ENCODE assay signal across 1 fruit fly cellular context in genomic region chr2L:1072184-1072583, dm6.
TF ChIP-seq lines count a peak whose summit lies in the region.

No protein-coding gene starts in this region.

TF ChIP-seq in whole organism, embryonic, 481 proteins besides CTCF, POLR2A, EP300 and RAD21 (continued from another document and continues in another):
- TF ChIP-seq CG11695 (GFP tag; IDR thresholded peaks at IDR 0.05; lab: Robert Waterston, UW) (peak; percentile 93), CG12391 (tag; optimal IDR thresholded peaks at IDR 0.05; lab: Kevin White, UChicago) (peak; percentile 80), CG17186 (GFP tag; optimal IDR thresholded peaks at IDR 0.05; lab: Kevin White, UChicago) (peak; percentile 93), CG15269 (tag; optimal IDR thresholded peaks at IDR 0.05; lab: Kevin White, UChicago) (peak; percentile 78), Med (GFP tag; lab: Kevin White, UChicago) (peak; percentile 99), hb (GFP tag; IDR thresholded peaks at IDR 0.05; lab: Robert Waterston, UW; ENCODE audit: partially characterized antibody) (no peak), Dek (tag; optimal IDR thresholded peaks at IDR 0.05; lab: Kevin White, UChicago) (peak; percentile 79), Hand (GFP tag; optimal IDR thresholded peaks at IDR 0.05; lab: Kevin White, UChicago) (peak; percentile 70), knrl (GFP tag; IDR thresholded peaks at IDR 0.05; lab: Robert Waterston, UW; ENCODE audit: partially characterized antibody) (no peak), MESR4 (GFP tag; optimal IDR thresholded peaks at IDR 0.05; lab: Kevin White, UChicago) (peak; percentile 63), prd (optimal IDR thresholded peaks at IDR 0.05; lab: Kevin White, UChicago) (no peak), prd (GFP tag; IDR thresholded peaks at IDR 0.05; lab: Robert Waterston, UW) (peak; percentile 77), CG17385 (GFP tag; optimal IDR thresholded peaks at IDR 0.05; lab: Kevin White, UChicago) (peak; percentile 82), pzg (GFP tag; optimal IDR thresholded peaks at IDR 0.05; lab: Kevin White, UChicago) (peak; percentile 19), CG14710 (tag; optimal IDR thresholded peaks at IDR 0.05; lab: Kevin White, UChicago) (peak; percentile 91), Aef1 (GFP tag; IDR thresholded peaks at IDR 0.05; lab: Robert Waterston, UW) (peak; percentile 43; the same call in 2 of the 3 replicates), CG1602 (GFP tag; optimal IDR thresholded peaks at IDR 0.05; lab: Kevin White, UChicago) (peak; percentile 83), CG16779 (GFP tag; IDR thresholded peaks at IDR 0.05; lab: Robert Waterston, UW) (peak; percentile 82), CG14667 (GFP tag; IDR thresholded peaks at IDR 0.05; lab: Robert Waterston, UW) (peak; percentile 67; the same call in 1 of the 2 replicates), CG6791 (GFP tag; IDR thresholded peaks at IDR 0.05; lab: Robert Waterston, UW; ENCODE audit: partially characterized antibody) (no peak), Ets65A (GFP tag; lab: Kevin White, UChicago) (peak; percentile 95), NFAT (GFP tag; IDR thresholded peaks at IDR 0.05; lab: Robert Waterston, UW) (peak; percentile 81), CG11398 (GFP tag; optimal IDR thresholded peaks at IDR 0.05; lab: Kevin White, UChicago) (peak; percentile 97), CG4404 (GFP tag; IDR thresholded peaks at IDR 0.05; lab: Robert Waterston, UW) (peak; percentile 7; the same call in 1 of the 2 replicates), CG12104 (GFP tag; optimal IDR thresholded peaks at IDR 0.05; lab: Kevin White, UChicago) (peak; percentile 93), Camta (GFP tag; optimal IDR thresholded peaks at IDR 0.05; lab: Kevin White, UChicago) (peak; percentile 96), trh (GFP tag; optimal IDR thresholded peaks at IDR 0.05; lab: Kevin White, UChicago) (peak; percentile 95), Blimp-1 (GFP tag; optimal IDR thresholded peaks at IDR 0.05; lab: Kevin White, UChicago) (peak; percentile 95), Ets97D (GFP tag; optimal IDR thresholded peaks at IDR 0.05; lab: Kevin White, UChicago) (peak; percentile 74), Antp (GFP tag; optimal IDR thresholded peaks at IDR 0.05; lab: Kevin White, UChicago) (peak; percentile 90), CG18262 (tag; optimal IDR thresholded peaks at IDR 0.05; lab: Kevin White, UChicago) (peak; percentile 87), cas (GFP tag; IDR thresholded peaks at IDR 0.05; lab: Robert Waterston, UW) (peak; percentile 45; the same call in 1 of the 2 replicates), CG13894 (tag; optimal IDR thresholded peaks at IDR 0.05; lab: Kevin White, UChicago) (peak; percentile 50), BtbVII (GFP tag; optimal IDR thresholded peaks at IDR 0.05; lab: Kevin White, UChicago) (peak; percentile 95), insv (GFP tag; optimal IDR thresholded peaks at IDR 0.05; lab: Kevin White, UChicago) (peak; percentile 54 to 72), Oaz (GFP tag; IDR thresholded peaks at IDR 0.05; lab: Robert Waterston, UW) (peak; percentile 53; the same call in 1 of the 2 replicates), Mrtf (GFP tag; IDR thresholded peaks at IDR 0.05; lab: Robert Waterston, UW) (peak; percentile 71; the same call in 1 of the 3 replicates), CG12659 (GFP tag; optimal IDR thresholded peaks at IDR 0.05; lab: Kevin White, UChicago) (peak; percentile 94), stwl (tag; optimal IDR thresholded peaks at IDR 0.05; lab: Kevin White, UChicago) (peak; percentile 44), CG2875 (GFP tag; optimal IDR thresholded peaks at IDR 0.05; lab: Kevin White, UChicago) (peak; percentile 99), exex (tag; optimal IDR thresholded peaks at IDR 0.05; lab: Kevin White, UChicago) (peak; percentile 64), rib (GFP tag; IDR thresholded peaks at IDR 0.05; lab: Robert Waterston, UW) (peak; percentile 91), klu (GFP tag; IDR thresholded peaks at IDR 0.05; lab: Robert Waterston, UW) (peak; percentile 76), ftz-f1 (GFP tag; optimal IDR thresholded peaks at IDR 0.05; lab: Kevin White, UChicago) (peak; percentile 45), CG2199 (GFP tag; IDR thresholded peaks at IDR 0.05; lab: Robert Waterston, UW) (peak; percentile 83; the same call in 1 of the 3 replicates), jing (GFP tag; optimal IDR thresholded peaks at IDR 0.05; lab: Kevin White, UChicago) (peak; percentile 79), CG4360 (GFP tag; IDR thresholded peaks at IDR 0.05; lab: Robert Waterston, UW) (peak; percentile 80), Nf-YB (GFP tag; optimal IDR thresholded peaks at IDR 0.05; lab: Kevin White, UChicago) (peak; percentile 79), E2f1 (GFP tag; IDR thresholded peaks at IDR 0.05; lab: Robert Waterston, UW) (peak; percentile 83), seq (GFP tag; IDR thresholded peaks at IDR 0.05; lab: Robert Waterston, UW) (peak; percentile 93), Max (GFP tag; optimal IDR thresholded peaks at IDR 0.05; lab: Kevin White, UChicago) (peak; percentile 91), CkIIα-i1 (GFP tag; IDR thresholded peaks at IDR 0.05; lab: Robert Waterston, UW) (peak; percentile 65; the same call in 1 of the 2 replicates), h (optimal IDR thresholded peaks at IDR 0.05; lab: Kevin White, UChicago) (no peak), Elba2 (GFP tag; optimal IDR thresholded peaks at IDR 0.05; lab: Kevin White, UChicago) (no peak), Hsf (GFP tag; optimal IDR thresholded peaks at IDR 0.05; lab: Kevin White, UChicago) (peak; percentile 81), crp (GFP tag; optimal IDR thresholded peaks at IDR 0.05; lab: Kevin White, UChicago) (peak in 1 of 2 experiments; percentile 59), CG11085 (GFP tag; IDR thresholded peaks at IDR 0.05; lab: Robert Waterston, UW) (peak; percentile 80), trem (tag; optimal IDR thresholded peaks at IDR 0.05; lab: Kevin White, UChicago) (peak; percentile 76), pnt (GFP tag; optimal IDR thresholded peaks at IDR 0.05; lab: Kevin White, UChicago) (peak; percentile 87), Hmx (GFP tag; optimal IDR thresholded peaks at IDR 0.05; lab: Kevin White, UChicago) (peak; percentile 32), odd (GFP tag; optimal IDR thresholded peaks at IDR 0.05; lab: Kevin White, UChicago) (peak; percentile 95), ash1 (GFP tag; optimal IDR thresholded peaks at IDR 0.05; lab: Kevin White, UChicago) (peak; percentile 95), eyg (GFP tag; optimal IDR thresholded peaks at IDR 0.05; lab: Kevin White, UChicago) (peak; percentile 97), lilli (GFP tag; optimal IDR thresholded peaks at IDR 0.05; lab: Kevin White, UChicago) (peak; percentile 76), gcm2 (GFP tag; optimal IDR thresholded peaks at IDR 0.05; lab: Kevin White, UChicago) (peak; percentile 91), inv (GFP tag; IDR thresholded peaks at IDR 0.05; lab: Robert Waterston, UW; ENCODE audit: partially characterized antibody) (no peak), slou (GFP tag; optimal IDR thresholded peaks at IDR 0.05; lab: Kevin White, UChicago) (peak; percentile 91), CG8478 (optimal IDR thresholded peaks at IDR 0.05; lab: Kevin White, UChicago) (no peak), Meics (GFP tag; optimal IDR thresholded peaks at IDR 0.05; lab: Kevin White, UChicago) (peak; percentile 88), Rx (GFP tag; IDR thresholded peaks at IDR 0.05; lab: Robert Waterston, UW) (peak; percentile 79), CG11093 (GFP tag; IDR thresholded peaks at IDR 0.05; lab: Robert Waterston, UW) (peak; percentile 82), CG6683 (GFP tag; optimal IDR thresholded peaks at IDR 0.05; lab: Kevin White, UChicago) (peak; percentile 90), pum (GFP tag; optimal IDR thresholded peaks at IDR 0.05; lab: Kevin White, UChicago) (peak; percentile 85), cwo (GFP tag; optimal IDR thresholded peaks at IDR 0.05; lab: Kevin White, UChicago) (peak; percentile 83), Ravus (GFP tag; IDR thresholded peaks at IDR 0.05; lab: Robert Waterston, UW) (peak; percentile 32; the same call in 1 of the 2 replicates), CG31224 (GFP tag; IDR thresholded peaks at IDR 0.05; lab: Robert Waterston, UW) (peak; percentile 78), da (GFP tag; optimal IDR thresholded peaks at IDR 0.05; lab: Kevin White, UChicago) (peak; percentile 89), CG9215 (GFP tag; IDR thresholded peaks at IDR 0.05; lab: Robert Waterston, UW) (peak; percentile 57), B-H2 (GFP tag; optimal IDR thresholded peaks at IDR 0.05; lab: Kevin White, UChicago) (peak; percentile 88), E2f2 (GFP tag; IDR thresholded peaks at IDR 0.05; lab: Robert Waterston, UW) (peak; percentile 74), CG14441 (GFP tag; IDR thresholded peaks at IDR 0.05; lab: Robert Waterston, UW) (peak; percentile 81), sr (GFP tag; IDR thresholded peaks at IDR 0.05; lab: Robert Waterston, UW) (peak; percentile 94), tio (GFP tag; optimal IDR thresholded peaks at IDR 0.05; lab: Kevin White, UChicago) (peak; percentile 87), CG10321 (GFP tag; IDR thresholded peaks at IDR 0.05; lab: Robert Waterston, UW) (peak; percentile 66), Gug (GFP tag; IDR thresholded peaks at IDR 0.05; lab: Robert Waterston, UW) (peak; percentile 44; the same call in 1 of the 4 replicates), TFAM (GFP tag; optimal IDR thresholded peaks at IDR 0.05; lab: Kevin White, UChicago) (peak; percentile 92), disco-r (GFP tag; optimal IDR thresholded peaks at IDR 0.05; lab: Kevin White, UChicago) (peak; percentile 91), B-H1 (GFP tag; IDR thresholded peaks at IDR 0.05; lab: Robert Waterston, UW) (peak; percentile 80; the same call in 1 of the 3 replicates), ci (GFP tag; IDR thresholded peaks at IDR 0.05; lab: Robert Waterston, UW) (peak; percentile 97), az2 (GFP tag; optimal IDR thresholded peaks at IDR 0.05; lab: Kevin White, UChicago) (peak; percentile 66), CG9609 (GFP tag; optimal IDR thresholded peaks at IDR 0.05; lab: Kevin White, UChicago) (peak; percentile 86), repo (GFP tag; optimal IDR thresholded peaks at IDR 0.05; lab: Kevin White, UChicago) (peak; percentile 92), CG12942 (GFP tag; optimal IDR thresholded peaks at IDR 0.05; lab: Kevin White, UChicago) (peak; percentile 93), ranshi (GFP tag; IDR thresholded peaks at IDR 0.05; lab: Robert Waterston, UW) (peak; percentile 88), Awh (GFP tag; IDR thresholded peaks at IDR 0.05; lab: Robert Waterston, UW) (peak; percentile 98), D19B (GFP tag; optimal IDR thresholded peaks at IDR 0.05; lab: Kevin White, UChicago) (peak; percentile 76), Taf1 (GFP tag; IDR thresholded peaks at IDR 0.05; lab: Robert Waterston, UW) (peak; percentile 80), Sry-β (GFP tag; optimal IDR thresholded peaks at IDR 0.05; lab: Kevin White, UChicago) (peak; percentile 74), CG17568 (GFP tag; optimal IDR thresholded peaks at IDR 0.05; lab: Kevin White, UChicago) (peak; percentile 96), CG7786 (GFP tag; optimal IDR thresholded peaks at IDR 0.05; lab: Kevin White, UChicago) (peak; percentile 87), Scr (GFP tag; IDR thresholded peaks at IDR 0.05; lab: Robert Waterston, UW; ENCODE audit: partially characterized antibody) (no peak), Hr3 (GFP tag; optimal IDR thresholded peaks at IDR 0.05; lab: Kevin White, UChicago) (peak; percentile 67), CG5180 (GFP tag; optimal IDR thresholded peaks at IDR 0.05; lab: Kevin White, UChicago) (peak; percentile 88), CG30431 (GFP tag; optimal IDR thresholded peaks at IDR 0.05; lab: Kevin White, UChicago) (peak; percentile 82), CG10565 (GFP tag; optimal IDR thresholded peaks at IDR 0.05; lab: Kevin White, UChicago) (peak; percentile 83), lbe (GFP tag; optimal IDR thresholded peaks at IDR 0.05; lab: Kevin White, UChicago) (peak; percentile 46), CG2712 (tag; optimal IDR thresholded peaks at IDR 0.05; lab: Kevin White, UChicago) (peak; percentile 85), CG10209 (GFP tag; optimal IDR thresholded peaks at IDR 0.05; lab: Kevin White, UChicago) (peak; percentile 97), ham (GFP tag; IDR thresholded peaks at IDR 0.05; lab: Robert Waterston, UW) (peak; percentile 47; the same call in 1 of the 2 replicates), amos (GFP tag; IDR thresholded peaks at IDR 0.05; lab: Robert Waterston, UW; ENCODE audit: partially characterized antibody) (no peak), CG7372 (GFP tag; IDR thresholded peaks at IDR 0.05; lab: Robert Waterston, UW) (peak; percentile 74), ro (GFP tag; IDR thresholded peaks at IDR 0.05; lab: Robert Waterston, UW) (peak; percentile 59), CG10959 (GFP tag; IDR thresholded peaks at IDR 0.05; lab: Robert Waterston, UW) (peak; percentile 81), CG7271 (tag; optimal IDR thresholded peaks at IDR 0.05; lab: Kevin White, UChicago) (peak; percentile 90), CG18011 (GFP tag; optimal IDR thresholded peaks at IDR 0.05; lab: Kevin White, UChicago) (peak; percentile 79), CG10274 (GFP tag; optimal IDR thresholded peaks at IDR 0.05; lab: Kevin White, UChicago) (peak; percentile 86), Dp (GFP tag; optimal IDR thresholded peaks at IDR 0.05; lab: Kevin White, UChicago) (peak; percentile 3), BEAF-32 (GFP tag; optimal IDR thresholded peaks at IDR 0.05; lab: Kevin White, UChicago) (no peak), Stat92E (GFP tag; optimal IDR thresholded peaks at IDR 0.05; lab: Kevin White, UChicago) (peak in 1 of 3 experiments; percentile 58), lmd (GFP tag; IDR thresholded peaks at IDR 0.05; lab: Robert Waterston, UW) (peak; percentile 56), CG1233 (GFP tag; optimal IDR thresholded peaks at IDR 0.05; lab: Kevin White, UChicago) (peak; percentile 97), CG11696 (GFP tag; IDR thresholded peaks at IDR 0.05; lab: Robert Waterston, UW) (peak; percentile 82), onecut (GFP tag; IDR thresholded peaks at IDR 0.05; lab: Robert Waterston, UW) (peak; percentile 92), CG4328 (GFP tag; optimal IDR thresholded peaks at IDR 0.05; lab: Kevin White, UChicago) (peak; percentile 95), Trl (optimal IDR thresholded peaks at IDR 0.05; lab: Kevin White, UChicago) (no peak), Trl (GFP tag; optimal IDR thresholded peaks at IDR 0.05; lab: Kevin White, UChicago) (peak; percentile 97), CG10979 (tag; optimal IDR thresholded peaks at IDR 0.05; lab: Kevin White, UChicago) (peak; percentile 79), Kr (GFP tag; optimal IDR thresholded peaks at IDR 0.05; lab: Kevin White, UChicago) (peak; percentile 98), sd (tag; optimal IDR thresholded peaks at IDR 0.05; lab: Kevin White, UChicago) (peak; percentile 72), mld (GFP tag; IDR thresholded peaks at IDR 0.05; lab: Robert Waterston, UW; ENCODE audit: partially characterized antibody) (no peak)
